Worm (Caenorhabditis elegans) whole organism, L2 larva: ENCODE measurements around the gene C33F10.14.
A peak's percentile ranks its signal among the peaks of the same experiment; 100 is the strongest.

Experiments used
- C34F6.9 ChIP-seq: fragments of 150-350 bp; optimal IDR thresholded peaks from 2 replicates; lab custom pipeline; 2014; ENCODE audit warnings: missing biosample characterization, missing genetic modification characterization
- R02D3.7 ChIP-seq: fragments of 150-350 bp; optimal IDR thresholded peaks from 2 replicates; lab custom pipeline; 2014; ENCODE audit warnings: missing biosample characterization, missing genetic modification characterization
- ama-1 ChIP-seq: fragments of 150-350 bp; optimal IDR thresholded peaks from 2 replicates; lab custom pipeline; 2018; ENCODE audit warnings: inconsistent platforms
- ceh-16 ChIP-seq: fragments of 150-350 bp; optimal IDR thresholded peaks from 2 replicates; lab custom pipeline; 2014; ENCODE audit warnings: missing biosample characterization, missing genetic modification characterization
- crh-2 ChIP-seq: sonication (generic microtip); optimal IDR thresholded peaks from 2 replicates; lab custom pipeline; 2017; ENCODE audit warnings: missing biosample characterization, missing genetic modification characterization
- egl-27 ChIP-seq: sonication (generic microtip); optimal IDR thresholded peaks from 3 replicates; lab custom pipeline; 2017; ENCODE audit warnings: missing biosample characterization, missing genetic modification reagents, missing genetic modification characterization
- elt-1 ChIP-seq: fragments of 150-350 bp; optimal IDR thresholded peaks from 2 replicates; lab custom pipeline; 2014; ENCODE audit warnings: missing biosample characterization, missing genetic modification characterization
- elt-3 ChIP-seq: sonication (generic microtip); optimal IDR thresholded peaks from 2 replicates; lab custom pipeline; 2017; ENCODE audit warnings: missing biosample characterization, missing genetic modification characterization
- fos-1 ChIP-seq: fragments of 150-350 bp; optimal IDR thresholded peaks from 2 replicates; lab custom pipeline; 2014; ENCODE audit warnings: missing biosample characterization, missing genetic modification characterization
- lin-11 ChIP-seq: fragments of 150-350 bp; sonication (generic microtip); optimal IDR thresholded peaks from 2 replicates; lab custom pipeline; 2014; ENCODE audit warnings: missing biosample characterization, missing genetic modification characterization, inconsistent platforms, mixed read lengths
- lin-39 ChIP-seq: fragments of 150-350 bp; optimal IDR thresholded peaks from 2 replicates; lab custom pipeline; 2014; ENCODE audit warnings: missing biosample characterization, missing genetic modification reagents, missing genetic modification characterization
- mab-5 ChIP-seq: fragments of 150-350 bp; optimal IDR thresholded peaks from 2 replicates; lab custom pipeline; 2014; ENCODE audit warnings: missing biosample characterization, missing genetic modification characterization
- nhr-10 ChIP-seq: sonication (generic microtip); optimal IDR thresholded peaks from 2 replicates; lab custom pipeline; 2017; ENCODE audit warnings: missing biosample characterization, missing genetic modification characterization
- nhr-11 ChIP-seq: fragments of 150-350 bp; optimal IDR thresholded peaks from 2 replicates; lab custom pipeline; 2014; ENCODE audit warnings: missing biosample characterization, missing genetic modification characterization
- nhr-12 ChIP-seq: fragments of 150-350 bp; optimal IDR thresholded peaks from 2 replicates; lab custom pipeline; 2014; ENCODE audit warnings: missing biosample characterization, missing genetic modification characterization
- nhr-129 ChIP-seq: fragments of 150-350 bp; optimal IDR thresholded peaks from 2 replicates; lab custom pipeline; 2014; ENCODE audit warnings: missing biosample characterization, missing genetic modification characterization
- nhr-21 ChIP-seq: fragments of 150-350 bp; optimal IDR thresholded peaks from 2 replicates; lab custom pipeline; 2014; ENCODE audit warnings: missing biosample characterization, missing genetic modification characterization
- nhr-23 ChIP-seq: fragments of 150-350 bp; optimal IDR thresholded peaks from 2 replicates; lab custom pipeline; 2014; ENCODE audit warnings: missing biosample characterization, missing genetic modification reagents, missing genetic modification characterization
- nhr-237 ChIP-seq: fragments of 150-350 bp; optimal IDR thresholded peaks from 2 replicates; lab custom pipeline; 2014; ENCODE audit warnings: missing biosample characterization, missing genetic modification characterization
- nhr-25 ChIP-seq: fragments of 150-350 bp; sonication (generic microtip); optimal IDR thresholded peaks from 3 replicates; lab custom pipeline; 2014; ENCODE audit warnings: missing biosample characterization, missing genetic modification characterization
- nhr-6 ChIP-seq: fragments of 150-350 bp; optimal IDR thresholded peaks from 2 replicates; lab custom pipeline; 2014; ENCODE audit warnings: missing biosample characterization, missing genetic modification characterization
- nhr-77 ChIP-seq: fragments of 150-350 bp; optimal IDR thresholded peaks from 2 replicates; lab custom pipeline; 2014; ENCODE audit warnings: missing biosample characterization, missing genetic modification characterization
- sem-4 ChIP-seq: fragments of 150-350 bp; optimal IDR thresholded peaks from 2 replicates; lab custom pipeline; 2014; ENCODE audit warnings: missing biosample characterization, missing genetic modification reagents, missing genetic modification characterization
- skn-1 ChIP-seq: sonication (generic microtip); optimal IDR thresholded peaks from 2 replicates; lab custom pipeline; 2017; ENCODE audit warnings: missing biosample characterization, missing genetic modification characterization
- sma-3 ChIP-seq: sonication (generic microtip); optimal IDR thresholded peaks from 2 replicates; lab custom pipeline; 2016; ENCODE audit warnings: missing genetic modification reagents, missing genetic modification characterization, missing compliant biosample characterization
- sma-9 ChIP-seq, 2 experiments: fragments of 150-350 bp in 1 of 2; sonication (generic microtip) in 1 of 2; optimal IDR thresholded peaks; 2 replicates each; lab custom pipeline; 2014 to 2016; ENCODE audit warnings: missing genetic modification characterization in 2 of 2, mild to moderate bottlenecking in 1 of 2, missing biosample characterization in 1 of 2, missing compliant biosample characterization in 1 of 2, missing genetic modification reagents in 1 of 2, moderate library complexity in 1 of 2
- snpc-4 ChIP-seq: fragments of 150-350 bp; optimal IDR thresholded peaks from 2 replicates; lab custom pipeline; 2014; ENCODE audit warnings: missing biosample characterization, missing genetic modification characterization
- unc-39 ChIP-seq: fragments of 150-350 bp; optimal IDR thresholded peaks from 2 replicates; lab custom pipeline; 2014; ENCODE audit warnings: missing biosample characterization, missing genetic modification characterization
- unc-55 ChIP-seq: fragments of 150-350 bp; sonication (generic microtip); optimal IDR thresholded peaks from 3 replicates; lab custom pipeline; 2014; ENCODE audit warnings: missing biosample characterization, missing genetic modification reagents, missing genetic modification characterization
- zag-1 ChIP-seq: fragments of 150-350 bp; optimal IDR thresholded peaks from 2 replicates; lab custom pipeline; 2014; ENCODE audit warnings: missing biosample characterization, missing genetic modification characterization
- ztf-1 ChIP-seq: fragments of 200-800 bp; sonication (Bioruptor generic); conservative IDR thresholded peaks from 2 replicates; pipeline ENCODE4 v1.3.6; 2022; ENCODE audit warnings: missing genetic modification characterization, missing compliant biosample characterization

The C33F10.14 gene

DNA sequence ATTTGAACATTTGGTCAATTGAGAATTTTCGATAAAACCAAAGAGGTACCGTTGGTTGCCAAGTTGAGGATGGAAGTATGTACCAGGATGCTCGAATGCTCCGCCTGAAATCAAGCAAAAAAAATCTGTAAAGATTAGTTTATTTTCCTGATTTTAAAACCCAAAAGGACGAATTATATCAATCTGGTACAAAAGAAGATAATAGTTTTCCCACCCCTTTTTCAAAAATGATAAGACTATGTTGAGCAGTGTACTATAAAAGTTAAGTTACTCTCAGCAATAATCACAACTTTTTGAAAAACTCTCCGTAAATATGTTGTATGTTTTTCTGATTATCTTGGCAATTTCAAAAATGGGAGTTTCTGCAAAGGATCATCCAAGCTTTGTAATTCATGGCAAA, 38.7 kb upstream of the C33F10.14 start, which contains the start of gene F26G1.3:
Gene F26G1.3, plus strand, starts transcription at position 301 of the 400 bp plus-strand sequence.
- TF ChIP-seq unc-55 (GFP tag; lab: Kevin White, UChicago): no peak
- TF ChIP-seq zag-1 (tag; lab: Kevin White, UChicago): no peak
- TF ChIP-seq elt-1: no peak

DNA sequence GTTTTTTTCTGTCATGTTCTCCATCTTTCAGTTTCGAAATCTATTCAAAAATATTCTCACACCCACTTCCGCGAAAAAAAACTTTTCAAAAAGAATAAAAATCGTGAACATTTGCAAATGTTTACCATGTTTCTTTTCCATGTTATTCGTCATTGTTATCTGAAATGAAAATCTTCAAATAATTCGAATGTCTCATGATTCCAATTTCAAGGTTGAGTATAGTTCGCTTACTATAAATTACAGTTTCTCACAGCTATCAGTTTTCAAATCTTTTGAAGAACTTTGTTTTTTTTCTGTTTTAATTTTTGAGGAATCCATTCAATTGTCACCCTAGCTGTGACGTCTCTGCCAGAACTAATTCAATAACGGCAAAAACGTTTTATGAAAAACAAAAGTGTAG, 37.3 kb upstream of the C33F10.14 start:
- TF ChIP-seq crh-2 (peak; percentile 15), nhr-25 (peak; percentile 79), fos-1 (tag; lab: Kevin White, UChicago) (no peak), ceh-16 (tag; lab: Kevin White, UChicago) (peak; percentile 54)

DNA sequence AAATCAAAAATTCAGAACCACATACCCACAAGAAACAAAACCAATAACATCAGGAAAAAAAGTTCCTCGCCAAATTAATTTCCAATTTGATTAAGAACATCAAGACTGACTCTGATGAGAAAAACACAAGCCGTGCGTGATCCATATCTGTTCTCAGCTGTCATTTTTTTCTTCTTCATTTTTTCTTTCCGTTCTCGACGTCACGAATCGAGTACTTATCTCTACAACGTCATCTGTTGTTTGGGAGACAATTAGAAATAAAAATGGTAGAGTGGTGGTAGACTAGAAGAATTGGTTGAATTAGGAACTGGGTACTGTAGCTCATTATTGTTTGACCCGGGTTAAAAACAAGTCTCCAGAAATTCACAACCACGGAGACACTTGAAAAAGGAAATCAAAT, 36.2 kb upstream of the C33F10.14 start:
- no peak for TF ChIP-seq C34F6.9
- TF ChIP-seq sma-3 (GFP tag; lab: Kevin White, UChicago): peak; percentile 3
- peak; percentile 13 for TF ChIP-seq nhr-25
- TF ChIP-seq, all 48 proteins: peak for 2

DNA sequence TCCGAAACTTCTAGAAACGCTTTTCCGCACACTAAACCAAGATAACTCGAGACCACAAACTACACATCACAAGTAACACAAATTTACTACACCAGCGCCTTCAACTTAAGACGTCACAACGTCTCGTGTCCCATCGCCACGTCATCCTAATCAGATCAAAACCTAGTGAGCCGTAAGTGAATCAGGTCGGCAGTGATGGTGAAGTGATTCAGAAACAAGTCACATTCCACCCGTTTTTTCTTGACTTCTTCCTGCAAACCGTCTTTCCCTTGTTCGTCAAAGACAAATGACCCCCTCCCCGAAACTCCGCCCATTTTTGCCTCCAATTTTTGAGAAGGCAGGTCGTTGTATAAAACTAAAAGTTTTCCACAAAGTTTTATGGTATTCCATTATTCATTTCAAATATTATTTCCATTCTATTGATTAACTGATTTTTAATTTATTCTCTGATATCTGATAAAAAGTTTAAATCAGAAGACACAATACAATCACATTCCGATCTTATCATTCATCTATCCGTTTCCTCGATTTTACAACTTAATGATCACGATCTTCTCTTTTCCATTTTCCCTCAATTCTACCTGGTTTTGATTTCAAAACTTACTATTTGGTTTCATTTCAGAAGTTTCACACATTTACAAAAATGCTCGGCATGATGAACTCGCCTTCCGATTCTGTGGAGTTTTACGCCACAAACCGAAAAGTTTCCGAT, 34.4 kb upstream of the C33F10.14 start, which contains the start of gene F26G1.2:
Gene F26G1.2, plus strand, starts transcription at position 508 of the 712 bp plus-strand sequence.
- TF ChIP-seq elt-1 (no peak), nhr-21 (tag; lab: Kevin White, UChicago) (no peak), ceh-16 (tag; lab: Kevin White, UChicago) (no peak), elt-3 (tag; lab: Kevin White, UChicago) (no peak), C34F6.9 (no peak), sma-9 (GFP tag; optimal IDR thresholded peaks at IDR 0.05; lab: Kevin White, UChicago) (peak; percentile 26), sma-9 (tag; optimal IDR thresholded peaks at IDR 0.05; lab: Kevin White, UChicago) (no peak), sem-4 (tag; lab: Kevin White, UChicago) (no peak), sma-3 (GFP tag; lab: Kevin White, UChicago) (peak; percentile 33), egl-27 (tag; lab: Kevin White, UChicago) (no peak), nhr-6 (no peak), nhr-237 (tag; lab: Kevin White, UChicago) (no peak), nhr-12 (tag; lab: Kevin White, UChicago) (no peak), crh-2 (peak; percentile 41), R02D3.7 (tag; lab: Kevin White, UChicago) (no peak), fos-1 (tag; lab: Kevin White, UChicago) (no peak), mab-5 (tag; lab: Kevin White, UChicago) (no peak)

DNA sequence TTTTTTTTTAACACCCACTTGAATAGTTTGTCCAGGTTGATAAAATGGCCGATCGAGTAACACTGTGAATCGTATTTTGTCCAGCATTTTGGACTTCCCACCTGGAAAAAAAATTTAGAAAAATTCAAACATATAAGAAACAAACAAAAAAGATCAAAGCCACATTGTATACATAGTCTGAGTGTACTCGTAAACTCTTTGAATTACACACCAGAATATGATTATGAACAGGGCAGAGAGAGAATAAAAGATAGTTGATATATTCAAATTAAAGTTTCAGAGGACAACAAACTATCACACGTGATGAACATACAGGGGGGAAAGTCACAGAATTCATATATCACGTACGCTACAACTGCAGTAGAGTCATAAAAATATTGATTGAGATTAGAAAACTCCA, 30.9 kb upstream of the C33F10.14 start, which contains the start of gene ttm-2:
Gene ttm-2, minus strand, starts transcription at position 101 of the 400 bp plus-strand sequence.
- TF ChIP-seq crh-2 (no peak), nhr-11 (tag; lab: Kevin White, UChicago) (no peak), lin-11 (no peak), elt-3 (tag; lab: Kevin White, UChicago) (no peak), unc-55 (GFP tag; lab: Kevin White, UChicago) (no peak), fos-1 (tag; lab: Kevin White, UChicago) (no peak), nhr-129 (no peak), unc-39 (no peak), egl-27 (tag; lab: Kevin White, UChicago) (no peak), skn-1 (tag; lab: Kevin White, UChicago) (no peak), nhr-23 (tag; lab: Kevin White, UChicago) (no peak), lin-39 (tag; lab: Kevin White, UChicago) (no peak), snpc-4 (tag; lab: Kevin White, UChicago) (no peak), ama-1 (lab: Kevin White, UChicago) (no peak), nhr-237 (tag; lab: Kevin White, UChicago) (no peak), nhr-10 (tag; lab: Kevin White, UChicago) (no peak), nhr-77 (tag; lab: Kevin White, UChicago) (no peak)

DNA sequence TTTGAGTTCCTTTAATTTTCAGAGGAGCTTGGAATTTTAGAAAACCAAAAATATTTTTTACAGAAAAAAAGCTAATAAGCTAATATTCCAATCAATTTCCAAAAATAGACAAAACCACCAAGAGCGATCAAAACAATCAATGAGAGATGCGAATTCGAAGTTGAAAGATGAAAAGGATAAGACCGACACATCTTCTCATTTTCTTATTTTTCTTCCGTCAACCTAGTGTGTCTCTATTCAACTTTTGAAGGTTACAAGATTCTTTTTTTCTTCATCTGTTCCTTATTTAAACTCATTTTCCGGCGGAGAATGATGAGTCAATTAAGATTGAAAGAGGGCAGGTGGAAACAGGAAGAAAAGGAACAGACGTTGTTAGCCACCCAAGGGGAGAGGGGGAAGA, 29.6 kb upstream of the C33F10.14 start:
- TF ChIP-seq nhr-129: no peak
- no peak for TF ChIP-seq ztf-1 (GFP tag; lab: Robert Waterston, UW)
- TF ChIP-seq egl-27 (tag; lab: Kevin White, UChicago): no peak
- TF ChIP-seq nhr-10 (tag; lab: Kevin White, UChicago): no peak
- peak; percentile 33 for TF ChIP-seq nhr-25
- peak; percentile 26 for TF ChIP-seq sma-9 (GFP tag; optimal IDR thresholded peaks at IDR 0.05; lab: Kevin White, UChicago)
- no peak for TF ChIP-seq sma-9 (tag; optimal IDR thresholded peaks at IDR 0.05; lab: Kevin White, UChicago)
- TF ChIP-seq ceh-16 (tag; lab: Kevin White, UChicago): peak; percentile 71
- TF ChIP-seq, all 48 proteins: peak for 3
